Worm (Caenorhabditis elegans): ENCODE results near the gene C01G10.17.
"Not testable (repeated sequence)": the region's sequence is repeated elsewhere in the genome, so short reads cannot be mapped to it uniquely, and the experiment has no call there.

DNA sequence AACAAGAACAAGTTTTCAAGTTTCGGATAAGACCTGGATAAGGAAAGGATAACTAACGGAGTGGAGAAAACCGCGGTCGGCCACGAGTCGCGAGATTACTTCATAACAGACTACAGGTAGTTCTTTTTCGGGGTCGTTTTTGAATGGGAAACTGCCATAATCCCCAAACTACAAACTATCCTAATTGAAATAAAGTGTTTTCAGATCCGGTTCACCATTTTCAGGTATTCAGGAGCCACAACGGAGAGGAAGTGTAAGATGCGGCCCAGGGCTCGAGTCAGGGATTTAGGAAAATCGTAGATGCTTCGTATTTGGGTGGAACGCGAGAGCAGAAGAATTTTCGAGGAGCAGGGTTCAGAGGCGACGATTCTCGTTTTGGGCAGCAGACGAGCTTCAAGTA is 25.4 kb downstream of the C01G10.17 start, which contains the start of gene T01G5.8:
- not testable (repeated sequence) for TF ChIP-seq med-1 (GFP tag; optimal IDR thresholded peaks at IDR 0.05; ENCODE audit: insufficient read depth); T22C8.4 (GFP tag; IDR thresholded peaks at IDR 0.05); flt-1 (GFP tag; IDR thresholded peaks at IDR 0.05); tab-1 (GFP tag; IDR thresholded peaks at IDR 0.05); cog-1 (tag; optimal IDR thresholded peaks at IDR 0.05); ztf-29 (GFP tag; IDR thresholded peaks at IDR 0.05); ref-1 (GFP tag; conservative IDR thresholded peaks at IDR 0.05); ztf-23 (GFP tag; IDR thresholded peaks at IDR 0.05)
